Worm (Caenorhabditis elegans): ENCODE measurements around the gene E02H9.9.
"Not testable (repeated sequence)": the region's sequence is repeated elsewhere in the genome, so short reads cannot be mapped to it uniquely, and the experiment has no call there.

ce11 chrIII:2455456-2455855 lies 12.6 kb downstream of the E02H9.9 start:
- not testable (repeated sequence) for TF ChIP-seq lin-35 (GFP tag; optimal IDR thresholded peaks at IDR 0.05); chd-7 (tag; optimal IDR thresholded peaks at IDR 0.05); snpc-4 (GFP tag; optimal IDR thresholded peaks at IDR 0.05); snpc-4 (tag; optimal IDR thresholded peaks at IDR 0.05); ztf-26 (tag; optimal IDR thresholded peaks at IDR 0.05); athp-1 (tag; optimal IDR thresholded peaks at IDR 0.05); ama-1 (optimal IDR thresholded peaks at IDR 0.05); ama-1 (GFP tag; optimal IDR thresholded peaks at IDR 0.05); dpff-1 (tag; optimal IDR thresholded peaks at IDR 0.05)
